Fruit fly (Drosophila melanogaster): ENCODE data around the gene CG15822.

dm6 chr3L:2159817-2160216 is 3.8 kb downstream of the CG15822 start:
- TF ChIP-seq Doc2 (GFP tag; IDR thresholded peaks at IDR 0.05) (no peak), Fer1 (GFP tag; optimal IDR thresholded peaks at IDR 0.05) (no peak)

Measured in whole organism, embryonic.